Worm (Caenorhabditis elegans): Measurements from ENCODE around the gene F14F8.9.
A peak's percentile ranks its signal among the peaks of the same experiment; 100 is the strongest.

The F14F8.9 gene

DNA sequence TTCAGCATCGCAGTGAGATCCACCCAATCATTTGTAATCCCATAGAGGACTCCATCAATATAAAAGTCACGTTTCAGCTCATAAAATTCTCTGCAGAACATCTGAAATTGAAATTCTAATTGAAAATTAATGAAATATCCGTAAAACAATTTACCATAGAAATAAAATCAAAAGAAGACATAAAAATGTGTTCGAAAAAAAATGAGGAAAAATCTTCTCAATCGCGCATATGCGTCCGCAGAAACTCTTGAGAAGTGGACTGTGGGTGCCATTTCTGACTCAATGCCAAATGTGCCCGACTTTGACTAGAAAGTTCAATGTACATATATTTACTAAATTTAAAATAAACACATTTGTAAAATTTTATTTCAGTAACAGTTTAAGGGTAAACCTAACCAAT lies at the start of gene F14F8.9:
TSS of gene F14F8.9 (minus strand) at position 101 of the 400 bp plus-strand sequence.
- TF ChIP-seq T22C8.4 (GFP tag; IDR thresholded peaks at IDR 0.05) = no peak
- no peak for TF ChIP-seq ztf-29 (GFP tag; IDR thresholded peaks at IDR 0.05)
- TF ChIP-seq ztf-23 (GFP tag; IDR thresholded peaks at IDR 0.05) = no peak
- no peak for TF ChIP-seq flt-1 (GFP tag; IDR thresholded peaks at IDR 0.05)

ce11 chrV:16716574-16716973 lies 48.2 kb upstream of the F14F8.9 start, which contains the start of gene srh-137:
Gene srh-137 (minus strand): TSS chrV:16716674.
- TF ChIP-seq tab-1 (GFP tag; IDR thresholded peaks at IDR 0.05) (no peak), klf-2 (GFP tag; conservative IDR thresholded peaks at IDR 0.05) (no peak), flt-1 (GFP tag; IDR thresholded peaks at IDR 0.05) (no peak), cog-1 (tag; optimal IDR thresholded peaks at IDR 0.05) (no peak), T22C8.4 (GFP tag; IDR thresholded peaks at IDR 0.05) (no peak), ref-1 (GFP tag; conservative IDR thresholded peaks at IDR 0.05) (no peak), med-1 (GFP tag; optimal IDR thresholded peaks at IDR 0.05; ENCODE audit: insufficient read depth) (no peak), ztf-23 (GFP tag; IDR thresholded peaks at IDR 0.05) (no peak), ztf-29 (GFP tag; IDR thresholded peaks at IDR 0.05) (no peak)

ce11 chrV:16713797-16714196 lies 45.4 kb upstream of the F14F8.9 start:
- TF ChIP-seq med-1 (GFP tag; optimal IDR thresholded peaks at IDR 0.05; ENCODE audit: insufficient read depth) (no peak), ztf-29 (GFP tag; IDR thresholded peaks at IDR 0.05) (no peak), klf-2 (GFP tag; conservative IDR thresholded peaks at IDR 0.05) (no peak), ztf-23 (GFP tag; IDR thresholded peaks at IDR 0.05) (no peak), flt-1 (GFP tag; IDR thresholded peaks at IDR 0.05) (no peak), tab-1 (GFP tag; IDR thresholded peaks at IDR 0.05) (no peak)

ce11 chrV:16706549-16706948 lies 38.2 kb upstream of the F14F8.9 start, which contains the start of gene clec-9:
Gene clec-9 (minus strand): TSS chrV:16706649.
- TF ChIP-seq klf-2 (GFP tag; conservative IDR thresholded peaks at IDR 0.05) = no peak
- no peak for TF ChIP-seq ztf-23 (GFP tag; IDR thresholded peaks at IDR 0.05)
- TF ChIP-seq T22C8.4 (GFP tag; IDR thresholded peaks at IDR 0.05) = no peak
- no peak for TF ChIP-seq tab-1 (GFP tag; IDR thresholded peaks at IDR 0.05)
- TF ChIP-seq ztf-29 (GFP tag; IDR thresholded peaks at IDR 0.05) = no peak
- no peak for TF ChIP-seq med-1 (GFP tag; optimal IDR thresholded peaks at IDR 0.05; ENCODE audit: insufficient read depth)
- TF ChIP-seq flt-1 (GFP tag; IDR thresholded peaks at IDR 0.05) = no peak
- no peak for TF ChIP-seq cog-1 (tag; optimal IDR thresholded peaks at IDR 0.05)
- no peak for TF ChIP-seq ref-1 (GFP tag; conservative IDR thresholded peaks at IDR 0.05)

- TF ChIP-seq T22C8.4 (GFP tag; IDR thresholded peaks at IDR 0.05) = no peak
- peak; percentile 73; the same call in 1 of the 2 replicates for TF ChIP-seq flt-1 (GFP tag; IDR thresholded peaks at IDR 0.05)
- no peak for TF ChIP-seq ref-1 (GFP tag; conservative IDR thresholded peaks at IDR 0.05)
- TF ChIP-seq ztf-23 (GFP tag; IDR thresholded peaks at IDR 0.05) = peak; percentile 67
- no peak for TF ChIP-seq klf-2 (GFP tag; conservative IDR thresholded peaks at IDR 0.05)
These were observed 31.4 kb upstream of the F14F8.9 start, which contains the start of gene Y70C5C.1 for ce11 chrV:16699752-16700259. Gene Y70C5C.1 (plus strand): TSS chrV:16700209.

ce11 chrV:16697178-16697577 lies 28.8 kb upstream of the F14F8.9 start, which contains the start of gene srw-41:
Gene srw-41 (plus strand): TSS chrV:16697478.
- TF ChIP-seq T22C8.4 (GFP tag; IDR thresholded peaks at IDR 0.05) (no peak), ztf-23 (GFP tag; IDR thresholded peaks at IDR 0.05) (no peak), ztf-29 (GFP tag; IDR thresholded peaks at IDR 0.05) (no peak), flt-1 (GFP tag; IDR thresholded peaks at IDR 0.05) (no peak), tab-1 (GFP tag; IDR thresholded peaks at IDR 0.05) (no peak), med-1 (GFP tag; optimal IDR thresholded peaks at IDR 0.05; ENCODE audit: insufficient read depth) (no peak), ref-1 (GFP tag; conservative IDR thresholded peaks at IDR 0.05) (no peak)

DNA sequence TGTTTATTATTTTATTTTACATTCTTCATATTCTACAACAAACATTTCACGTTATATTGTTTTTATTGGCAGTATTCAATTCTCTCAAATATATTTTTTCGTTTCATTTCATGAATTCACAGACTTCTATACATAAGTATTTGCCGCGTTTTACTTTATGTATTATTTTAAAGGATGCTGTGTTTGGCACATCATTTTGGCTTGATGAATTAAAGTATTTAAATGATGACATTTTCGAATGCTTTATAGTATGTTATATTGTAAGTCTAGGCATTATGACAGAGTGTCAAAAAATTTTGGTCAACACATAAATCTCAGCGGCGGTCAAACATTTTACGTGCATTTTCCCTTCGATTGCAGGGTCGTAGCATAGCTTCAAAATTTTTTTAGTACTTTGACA lies 27.1 kb upstream of the F14F8.9 start:
- TF ChIP-seq ztf-23 (GFP tag; IDR thresholded peaks at IDR 0.05) (no peak), cog-1 (tag; optimal IDR thresholded peaks at IDR 0.05) (no peak), tab-1 (GFP tag; IDR thresholded peaks at IDR 0.05) (no peak), ztf-29 (GFP tag; IDR thresholded peaks at IDR 0.05) (no peak), klf-2 (GFP tag; conservative IDR thresholded peaks at IDR 0.05) (no peak), T22C8.4 (GFP tag; IDR thresholded peaks at IDR 0.05) (no peak), med-1 (GFP tag; optimal IDR thresholded peaks at IDR 0.05; ENCODE audit: insufficient read depth) (no peak), ref-1 (GFP tag; conservative IDR thresholded peaks at IDR 0.05) (no peak), flt-1 (GFP tag; IDR thresholded peaks at IDR 0.05) (no peak)

DNA sequence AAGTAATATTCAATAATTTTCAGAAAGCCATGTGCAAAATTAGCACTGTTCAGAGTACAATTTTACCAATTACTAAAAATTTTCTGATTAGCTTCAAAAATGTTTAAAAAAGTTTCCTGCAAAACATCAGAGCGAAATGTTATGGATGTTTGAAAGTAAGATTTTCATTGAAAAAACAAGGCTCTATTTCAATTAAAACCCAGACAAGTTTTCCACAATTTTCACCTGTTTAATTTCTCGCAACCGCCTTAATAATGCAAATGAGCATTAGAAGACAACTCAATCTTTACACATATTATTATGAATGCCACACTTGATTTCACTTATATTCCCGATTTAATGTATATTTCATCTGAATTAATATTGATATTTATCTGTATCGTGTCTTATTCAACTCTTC lies 26.2 kb upstream of the F14F8.9 start, which contains the start of gene srz-101:
TSS of gene srz-101 (plus strand) at position 301 of the 400 bp plus-strand sequence.
- TF ChIP-seq ztf-29 (GFP tag; IDR thresholded peaks at IDR 0.05) = no peak
- no peak for TF ChIP-seq flt-1 (GFP tag; IDR thresholded peaks at IDR 0.05)
- TF ChIP-seq ref-1 (GFP tag; conservative IDR thresholded peaks at IDR 0.05) = no peak
- no peak for TF ChIP-seq med-1 (GFP tag; optimal IDR thresholded peaks at IDR 0.05; ENCODE audit: insufficient read depth)
- no peak for TF ChIP-seq T22C8.4 (GFP tag; IDR thresholded peaks at IDR 0.05)
- TF ChIP-seq klf-2 (GFP tag; conservative IDR thresholded peaks at IDR 0.05) = no peak
- no peak for TF ChIP-seq cog-1 (tag; optimal IDR thresholded peaks at IDR 0.05)
- no peak for TF ChIP-seq ztf-23 (GFP tag; IDR thresholded peaks at IDR 0.05)

- TF ChIP-seq tab-1 (GFP tag; IDR thresholded peaks at IDR 0.05) (no peak), med-1 (GFP tag; optimal IDR thresholded peaks at IDR 0.05; ENCODE audit: insufficient read depth) (no peak), ztf-23 (GFP tag; IDR thresholded peaks at IDR 0.05) (no peak), flt-1 (GFP tag; IDR thresholded peaks at IDR 0.05) (no peak), ztf-29 (GFP tag; IDR thresholded peaks at IDR 0.05) (no peak), cog-1 (tag; optimal IDR thresholded peaks at IDR 0.05) (no peak), ref-1 (GFP tag; conservative IDR thresholded peaks at IDR 0.05) (no peak)
These were observed 25.4 kb upstream of the F14F8.9 start, which contains the start of gene srw-42 for ce11 chrV:16693732-16694131. Gene srw-42 (minus strand): TSS chrV:16693832.

- TF ChIP-seq cog-1 (tag; optimal IDR thresholded peaks at IDR 0.05) = no peak
- TF ChIP-seq flt-1 (GFP tag; IDR thresholded peaks at IDR 0.05) = no peak
- TF ChIP-seq ref-1 (GFP tag; conservative IDR thresholded peaks at IDR 0.05) = no peak
These were observed 24.6 kb upstream of the F14F8.9 start for ce11 chrV:16692988-16693387.

All from whole organism, midembryonic.